Fruit fly (Drosophila melanogaster) whole organism, embryonic: ENCODE data around the gene CG4297.

Experiments
- BtbVII ChIP-seq: fragments of 200-800 bp; sonication (Bioruptor generic); optimal IDR thresholded peaks from 3 replicates; lab custom pipeline; 2017; ENCODE audit warnings: missing biosample characterization, mild to moderate bottlenecking, missing genetic modification characterization
- CG11085 ChIP-seq: fragments of 200-800 bp; sonication (Bioruptor generic); IDR thresholded peaks from 2 replicates; pipeline ENCODE4 v1.3.6; 2022; ENCODE audit warnings: missing biosample characterization, missing genetic modification characterization
- CG11456 ChIP-seq: fragments of 200-800 bp; sonication (Bioruptor generic); IDR thresholded peaks from 3 replicates; pipeline ENCODE4 v1.3.6; 2022; ENCODE audit warnings: missing biosample characterization, missing genetic modification characterization
- CG11723 ChIP-seq: fragments of 200-800 bp; sonication (Bioruptor generic); optimal IDR thresholded peaks from 2 replicates; lab custom pipeline; 2017; ENCODE audit warnings: missing biosample characterization, mild to moderate bottlenecking, missing genetic modification characterization
- CG1233 ChIP-seq: fragments of 200-800 bp; sonication (Bioruptor generic); optimal IDR thresholded peaks from 4 replicates; lab custom pipeline; 2018; ENCODE audit warnings: missing biosample characterization, mild to moderate bottlenecking, missing genetic modification characterization
- CG12942 ChIP-seq: fragments of 200-800 bp; sonication (Bioruptor generic); optimal IDR thresholded peaks from 3 replicates; lab custom pipeline; 2016; ENCODE audit warnings: missing biosample characterization, missing genetic modification characterization
- CG13894 ChIP-seq: fragments of 200-800 bp; sonication (Bioruptor generic); optimal IDR thresholded peaks from 3 replicates; lab custom pipeline; 2018; ENCODE audit warnings: missing biosample characterization, mild to moderate bottlenecking, missing genetic modification characterization, moderate library complexity
- CG14667 ChIP-seq: fragments of 200-800 bp; sonication (Bioruptor generic); IDR thresholded peaks from 2 replicates; pipeline ENCODE4 v1.3.6; 2022; ENCODE audit warnings: missing biosample characterization, missing genetic modification characterization
- CG15269 ChIP-seq: fragments of 200-800 bp; sonication (Bioruptor generic); optimal IDR thresholded peaks from 2 replicates; lab custom pipeline; 2018; ENCODE audit warnings: missing biosample characterization, mild to moderate bottlenecking, missing genetic modification characterization, moderate library complexity
- CG16779 ChIP-seq: fragments of 200-800 bp; sonication (Bioruptor generic); IDR thresholded peaks from 2 replicates; pipeline ENCODE4 v1.3.6; 2022; ENCODE audit warnings: missing biosample characterization, missing genetic modification characterization
- CG16863 ChIP-seq: fragments of 200-800 bp; sonication (Bioruptor generic); optimal IDR thresholded peaks from 3 replicates; lab custom pipeline; 2016; ENCODE audit warnings: missing biosample characterization, missing genetic modification characterization
- CG18262 ChIP-seq: fragments of 200-800 bp; optimal IDR thresholded peaks from 3 replicates; lab custom pipeline; 2019; ENCODE audit warnings: missing biosample characterization, mild to moderate bottlenecking, missing genetic modification characterization, moderate library complexity
- CG2129 ChIP-seq: fragments of 200-800 bp; sonication (Bioruptor generic); IDR thresholded peaks from 2 replicates; pipeline ENCODE4 v1.3.6; 2022; ENCODE audit warnings: missing biosample characterization, missing genetic modification characterization; ENCODE audit not compliant: partially characterized antibody
- CG2202 ChIP-seq: fragments of 200-800 bp; sonication (Bioruptor generic); optimal IDR thresholded peaks from 2 replicates; lab custom pipeline; 2018; ENCODE audit warnings: missing biosample characterization, mild to moderate bottlenecking, missing genetic modification characterization
- CG2678 ChIP-seq: fragments of 200-800 bp; sonication (Bioruptor generic); optimal IDR thresholded peaks from 3 replicates; lab custom pipeline; 2019; ENCODE audit warnings: missing biosample characterization, mild to moderate bottlenecking, missing genetic modification characterization, moderate library complexity
- CG2875 ChIP-seq: fragments of 200-800 bp; sonication (Bioruptor generic); optimal IDR thresholded peaks from 2 replicates; lab custom pipeline; 2017; ENCODE audit warnings: missing biosample characterization, mild to moderate bottlenecking, missing genetic modification characterization, missing genetic modification reagents
- CG31365 ChIP-seq: fragments of 200-800 bp; sonication (Bioruptor generic); optimal IDR thresholded peaks from 2 replicates; lab custom pipeline; 2018; ENCODE audit warnings: missing biosample characterization, mild to moderate bottlenecking, missing genetic modification characterization
- CG3281 ChIP-seq: fragments of 200-800 bp; sonication (Bioruptor generic); optimal IDR thresholded peaks from 3 replicates; lab custom pipeline; 2017; ENCODE audit warnings: missing biosample characterization, mild to moderate bottlenecking, missing genetic modification characterization
- CG33557 ChIP-seq: fragments of 200-800 bp; sonication (Bioruptor generic); optimal IDR thresholded peaks from 2 replicates; lab custom pipeline; 2019; ENCODE audit warnings: missing biosample characterization, mild to moderate bottlenecking, missing genetic modification characterization, moderate library complexity
- CG4424 ChIP-seq: fragments of 200-800 bp; sonication (Bioruptor generic); optimal IDR thresholded peaks from 3 replicates; lab custom pipeline; 2016; ENCODE audit warnings: missing biosample characterization, missing genetic modification characterization
- CG6854 ChIP-seq: fragments of 200-800 bp; sonication (Bioruptor generic); optimal IDR thresholded peaks from 3 replicates; lab custom pipeline; 2017; ENCODE audit warnings: missing biosample characterization, mild to moderate bottlenecking, missing genetic modification characterization
- CG7745 ChIP-seq: fragments of 200-800 bp; sonication (Bioruptor generic); optimal IDR thresholded peaks from 2 replicates; lab custom pipeline; 2018; ENCODE audit warnings: missing biosample characterization, mild to moderate bottlenecking, missing genetic modification characterization, moderate library complexity
- CG8924 ChIP-seq: fragments of 200-800 bp; optimal IDR thresholded peaks from 3 replicates; lab custom pipeline; 2019; ENCODE audit warnings: missing biosample characterization, mild to moderate bottlenecking, missing genetic modification characterization, moderate library complexity
- CTCF ChIP-seq: fragments of 200-800 bp; sonication (Bioruptor generic); optimal IDR thresholded peaks from 2 replicates; lab custom pipeline; 2017; ENCODE audit warnings: missing biosample characterization, mild to moderate bottlenecking, missing genetic modification characterization, moderate library complexity
- D19A ChIP-seq: fragments of 200-800 bp; optimal IDR thresholded peaks from 3 replicates; lab custom pipeline; 2019; ENCODE audit warnings: missing biosample characterization, mild to moderate bottlenecking, missing genetic modification characterization, moderate library complexity
- Elba2 ChIP-seq: fragments of 200-800 bp; sonication (Bioruptor generic); optimal IDR thresholded peaks from 3 replicates; lab custom pipeline; 2016; ENCODE audit warnings: missing biosample characterization, missing genetic modification characterization
- HLHmδ ChIP-seq: fragments of 200-800 bp; sonication (Bioruptor generic); optimal IDR thresholded peaks from 2 replicates; lab custom pipeline; 2018; ENCODE audit warnings: missing biosample characterization, mild to moderate bottlenecking, missing genetic modification characterization, moderate library complexity
- HmgD ChIP-seq: fragments of 200-800 bp; sonication (Bioruptor generic); optimal IDR thresholded peaks from 3 replicates; lab custom pipeline; 2016; ENCODE audit warnings: missing biosample characterization, missing genetic modification characterization
- NC2β ChIP-seq: fragments of 200-800 bp; sonication (Bioruptor generic); optimal IDR thresholded peaks from 2 replicates; lab custom pipeline; 2016; ENCODE audit warnings: missing biosample characterization, missing genetic modification characterization
- Nf-YC ChIP-seq: fragments of 200-800 bp; optimal IDR thresholded peaks from 3 replicates; lab custom pipeline; 2019; ENCODE audit warnings: missing biosample characterization, mild to moderate bottlenecking, missing genetic modification characterization, moderate library complexity
- Opbp ChIP-seq: fragments of 200-800 bp; sonication (Bioruptor generic); IDR thresholded peaks from 3 replicates; pipeline ENCODE4 v1.3.6; 2022; ENCODE audit warnings: missing biosample characterization, missing genetic modification characterization; ENCODE audit not compliant: partially characterized antibody
- Sry-β ChIP-seq: fragments of 200-800 bp; sonication (Bioruptor generic); optimal IDR thresholded peaks from 2 replicates; lab custom pipeline; 2018; ENCODE audit warnings: missing biosample characterization, mild to moderate bottlenecking, missing genetic modification characterization, moderate library complexity
- Trl ChIP-seq, 3 experiments: fragments of >200 bp in 2 of 3; fragments of 200-800 bp in 1 of 3; sonication (Bioruptor generic) in 1 of 3; optimal IDR thresholded peaks; 2 replicates in 1 of 3; 3 replicates in 2 of 3; lab custom pipeline; 2016 to 2017; ENCODE audit warnings: missing biosample characterization in 1 of 3, missing genetic modification characterization in 1 of 3
- Usf ChIP-seq: fragments of 200-800 bp; sonication (Bioruptor generic); optimal IDR thresholded peaks from 2 replicates; lab custom pipeline; 2017; ENCODE audit warnings: missing genotype, missing biosample characterization, missing genetic modification characterization
- bcd ChIP-seq: fragments of 200-800 bp; sonication (Bioruptor generic); optimal IDR thresholded peaks from 2 replicates; lab custom pipeline; 2017; ENCODE audit warnings: missing biosample characterization, mild to moderate bottlenecking, missing genetic modification characterization
- dan ChIP-seq: fragments of 200-800 bp; sonication (Bioruptor generic); IDR thresholded peaks from 2 replicates; pipeline ENCODE4 v1.3.6; 2022; ENCODE audit warnings: missing biosample characterization, missing genetic modification characterization
- dmrt99B ChIP-seq: fragments of 200-800 bp; sonication (Bioruptor generic); optimal IDR thresholded peaks from 2 replicates; lab custom pipeline; 2018; ENCODE audit warnings: missing biosample characterization, mild to moderate bottlenecking, missing genetic modification characterization, moderate library complexity
- her ChIP-seq: fragments of 200-800 bp; sonication (Bioruptor generic); optimal IDR thresholded peaks from 2 replicates; lab custom pipeline; 2016; ENCODE audit warnings: missing biosample characterization, missing genetic modification characterization
- inv ChIP-seq: fragments of 200-800 bp; sonication (Bioruptor generic); IDR thresholded peaks from 2 replicates; pipeline ENCODE4 v1.3.6; 2022; ENCODE audit warnings: missing biosample characterization, missing genetic modification characterization; ENCODE audit not compliant: partially characterized antibody
- kni ChIP-seq: fragments of 200-800 bp; sonication (Bioruptor generic); optimal IDR thresholded peaks from 3 replicates; lab custom pipeline; 2017; ENCODE audit warnings: mild to moderate bottlenecking, missing biosample characterization, missing genetic modification reagents, missing genetic modification characterization
- mam ChIP-seq: fragments of 200-800 bp; sonication (Bioruptor generic); optimal IDR thresholded peaks from 3 replicates; lab custom pipeline; 2016; ENCODE audit warnings: missing biosample characterization, missing genetic modification characterization
- nom ChIP-seq: fragments of 200-800 bp; sonication (Bioruptor generic); optimal IDR thresholded peaks from 2 replicates; lab custom pipeline; 2017; ENCODE audit warnings: missing biosample characterization, missing genetic modification characterization, mild to moderate bottlenecking, moderate library complexity, missing genetic modification reagents
- pfk ChIP-seq: fragments of 200-800 bp; sonication (Bioruptor generic); optimal IDR thresholded peaks from 2 replicates; lab custom pipeline; 2018; ENCODE audit warnings: missing biosample characterization, mild to moderate bottlenecking, missing genetic modification characterization, moderate library complexity
- pum ChIP-seq: fragments of 200-800 bp; sonication (Bioruptor generic); optimal IDR thresholded peaks from 2 replicates; lab custom pipeline; 2016; ENCODE audit warnings: missing biosample characterization, missing genetic modification characterization
- scrt ChIP-seq: fragments of 200-800 bp; sonication (Bioruptor generic); optimal IDR thresholded peaks from 2 replicates; lab custom pipeline; 2018; ENCODE audit warnings: missing biosample characterization, mild to moderate bottlenecking, missing genetic modification characterization, moderate library complexity
- sens ChIP-seq: fragments of 200-800 bp; sonication (Bioruptor generic); peaks from one replicate; lab custom pipeline; 2016; ENCODE audit warnings: missing biosample characterization, missing genetic modification characterization
- sug ChIP-seq: fragments of 200-800 bp; optimal IDR thresholded peaks from 2 replicates; lab custom pipeline; 2019; ENCODE audit warnings: missing biosample characterization, mild to moderate bottlenecking, missing genetic modification characterization, moderate library complexity
- trem ChIP-seq: fragments of 200-800 bp; optimal IDR thresholded peaks from 3 replicates; lab custom pipeline; 2019; ENCODE audit warnings: missing biosample characterization, mild to moderate bottlenecking, missing genetic modification characterization, moderate library complexity
- zfh2 ChIP-seq: fragments of 200-800 bp; sonication (Bioruptor generic); optimal IDR thresholded peaks from 2 replicates; lab custom pipeline; 2016; ENCODE audit warnings: missing biosample characterization, missing genetic modification characterization

Gene CG4297

DNA sequence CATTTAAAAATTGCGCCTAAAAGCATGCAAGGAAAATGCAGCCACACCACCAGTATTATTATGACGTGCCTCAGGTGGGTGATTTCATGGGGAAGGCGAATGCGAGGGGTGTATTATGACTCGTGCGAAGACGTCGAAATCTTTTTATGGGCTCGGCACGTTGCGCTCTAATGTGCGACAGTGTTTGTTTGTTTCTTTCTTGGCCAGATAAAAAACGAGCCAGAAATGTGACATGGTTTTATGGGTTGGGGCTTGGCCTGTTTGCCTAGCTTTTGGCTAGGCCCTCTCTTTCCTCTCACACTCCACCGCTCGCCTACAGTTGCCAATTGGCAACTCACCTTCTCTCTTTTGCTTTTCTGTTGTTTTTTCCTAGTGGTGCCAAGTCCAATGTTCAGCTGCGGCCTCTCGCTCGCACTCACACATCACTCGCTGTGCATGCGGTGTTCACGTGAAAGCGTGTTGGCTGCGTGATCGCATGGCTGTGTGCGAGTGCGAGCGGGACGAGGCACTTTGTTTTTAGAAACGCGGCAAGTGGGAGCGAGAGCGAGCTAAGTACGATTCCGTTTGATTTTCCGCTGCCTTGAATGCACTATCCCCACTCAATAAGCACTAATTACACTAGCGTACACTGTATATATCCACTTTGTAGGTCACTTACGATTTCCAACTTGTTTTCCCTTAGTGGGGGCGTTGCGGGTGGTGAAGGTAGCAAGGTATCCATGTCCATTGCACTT lies 6.9 kb upstream of the CG4297 start (continued):
- TF ChIP-seq CG16863 (no peak), CG14667 (GFP tag; lab: Robert Waterston, UW) (no peak), CG2202 (tag; lab: Kevin White, UChicago) (no peak), CG18262 (peak; percentile 38), trem (peak; percentile 26), D19A (tag; lab: Kevin White, UChicago) (peak; percentile 46), Trl (optimal IDR thresholded peaks at IDR 0.05; lab: Kevin White, UChicago) (peak; percentile 56 to 74), Trl (GFP tag; optimal IDR thresholded peaks at IDR 0.05; lab: Kevin White, UChicago) (peak; percentile 18), sens (GFP tag; lab: Kevin White, UChicago) (peak; percentile 88), CG2129 (no peak), HmgD (GFP tag; lab: Kevin White, UChicago) (peak; percentile 53), CG33557 (no peak), CG11456 (GFP tag; lab: Robert Waterston, UW) (no peak), inv (GFP tag; lab: Robert Waterston, UW) (no peak), BtbVII (GFP tag; lab: Kevin White, UChicago) (peak; percentile 62), NC2β (GFP tag; lab: Kevin White, UChicago) (no peak), CG13894 (tag; lab: Kevin White, UChicago) (peak; percentile 88), sug (peak; percentile 58), CG12942 (no peak), her (GFP tag; lab: Kevin White, UChicago) (no peak), HLHmδ (GFP tag; lab: Kevin White, UChicago) (peak; percentile 49), CG2875 (GFP tag; lab: Kevin White, UChicago) (peak; percentile 22), CG3281 (GFP tag; lab: Kevin White, UChicago) (peak; percentile 5), CG11723 (GFP tag; lab: Kevin White, UChicago) (peak; percentile 42), CG31365 (peak; percentile 56), dan (GFP tag; lab: Robert Waterston, UW) (no peak), CG7745 (no peak), zfh2 (GFP tag; lab: Kevin White, UChicago) (peak; percentile 20), nom (GFP tag; lab: Kevin White, UChicago) (peak; percentile 100), Elba2 (peak; percentile 89), CG1233 (peak; percentile 47), CG4424 (GFP tag; lab: Kevin White, UChicago) (peak; percentile 3), CTCF (GFP tag; lab: Kevin White, UChicago) (peak; percentile 53), kni (peak; percentile 90), Nf-YC (tag; lab: Kevin White, UChicago) (peak; percentile 65), CG8924 (peak; percentile 8), CG15269 (peak; percentile 66), dmrt99B (peak; percentile 48), pfk (GFP tag; lab: Kevin White, UChicago) (peak; percentile 58), Usf (GFP tag; lab: Kevin White, UChicago) (no peak), CG6854 (GFP tag; lab: Kevin White, UChicago) (peak; percentile 53), CG2678 (peak; percentile 51), CG11085 (GFP tag; lab: Robert Waterston, UW) (no peak), scrt (GFP tag; lab: Kevin White, UChicago) (peak; percentile 78), Opbp (GFP tag; lab: Robert Waterston, UW) (no peak), pum (GFP tag; lab: Kevin White, UChicago) (no peak), CG16779 (GFP tag; lab: Robert Waterston, UW) (no peak), bcd (GFP tag; lab: Kevin White, UChicago) (peak; percentile 23), mam (GFP tag; lab: Kevin White, UChicago) (peak; percentile 1), Sry-β (GFP tag; lab: Kevin White, UChicago) (peak; percentile 36)
